Fruit fly (Drosophila melanogaster) whole organism, embryonic: ENCODE results near the gene CG4537.

ENCODE experiments used
- Awh ChIP-seq: fragments of 200-800 bp; sonication (Bioruptor generic); IDR thresholded peaks from 2 replicates; pipeline ENCODE4, ENCODE4 v1.3.6; 2022; ENCODE audit warnings: missing biosample characterization, missing genetic modification characterization
- BtbVII ChIP-seq: fragments of 200-800 bp; sonication (Bioruptor generic); optimal IDR thresholded peaks from 3 replicates; lab custom pipeline; 2017; ENCODE audit warnings: missing biosample characterization, mild to moderate bottlenecking, missing genetic modification characterization
- CG10462 ChIP-seq: fragments of 200-800 bp; sonication (Bioruptor generic); optimal IDR thresholded peaks from 2 replicates; lab custom pipeline; 2016; ENCODE audit warnings: missing biosample characterization, missing genetic modification characterization
- CG10543 ChIP-seq: fragments of 200-800 bp; sonication (Bioruptor generic); optimal IDR thresholded peaks from 3 replicates; lab custom pipeline; 2017; ENCODE audit warnings: missing biosample characterization, mild to moderate bottlenecking, missing genetic modification characterization, moderate library complexity
- CG12299 ChIP-seq: fragments of 200-800 bp; sonication (Bioruptor generic); optimal IDR thresholded peaks from 2 replicates; lab custom pipeline; 2018; ENCODE audit warnings: missing biosample characterization, mild to moderate bottlenecking, missing genetic modification characterization
- CG14050 ChIP-seq: fragments of 200-800 bp; sonication (Bioruptor generic); IDR thresholded peaks from 3 replicates; pipeline ENCODE4 v1.3.6; 2022; ENCODE audit warnings: missing biosample characterization, missing genetic modification characterization
- CG17802 ChIP-seq: fragments of 200-800 bp; sonication (Bioruptor generic); optimal IDR thresholded peaks from 2 replicates; lab custom pipeline; 2018; ENCODE audit warnings: missing biosample characterization, mild to moderate bottlenecking, missing genetic modification characterization, moderate library complexity
- CG1792 ChIP-seq: fragments of 200-800 bp; sonication (Bioruptor generic); optimal IDR thresholded peaks from 2 replicates; lab custom pipeline; 2016; ENCODE audit warnings: missing biosample characterization, missing genetic modification characterization
- CG33213 ChIP-seq: fragments of 200-800 bp; sonication (Bioruptor generic); optimal IDR thresholded peaks from 3 replicates; lab custom pipeline; 2016; ENCODE audit warnings: missing biosample characterization, missing genetic modification characterization
- CG4282 ChIP-seq: fragments of 200-800 bp; sonication (Bioruptor generic); optimal IDR thresholded peaks from 2 replicates; lab custom pipeline; 2016; ENCODE audit warnings: missing biosample characterization, missing genetic modification characterization
- CG4404 ChIP-seq: fragments of 200-800 bp; sonication (Bioruptor generic); IDR thresholded peaks from 2 replicates; pipeline ENCODE4 v1.3.6; 2022; ENCODE audit warnings: missing biosample characterization, missing genetic modification characterization
- CG4730 ChIP-seq: fragments of 200-800 bp; sonication (Bioruptor generic); IDR thresholded peaks from 2 replicates; pipeline ENCODE4 v1.3.6; 2022; ENCODE audit warnings: missing biosample characterization, missing genetic modification characterization
- CG6765 ChIP-seq: fragments of 200-800 bp; sonication (Bioruptor generic); optimal IDR thresholded peaks from 3 replicates; lab custom pipeline; 2017; ENCODE audit warnings: missing biosample characterization, mild to moderate bottlenecking, missing genetic modification characterization
- CG7786 ChIP-seq: fragments of 200-800 bp; sonication (Bioruptor generic); optimal IDR thresholded peaks from 2 replicates; lab custom pipeline; 2016; ENCODE audit warnings: missing biosample characterization, missing genetic modification characterization
- CG8944 ChIP-seq: fragments of 200-800 bp; sonication (Bioruptor generic); optimal IDR thresholded peaks from 3 replicates; lab custom pipeline; 2016; ENCODE audit warnings: missing biosample characterization, missing genetic modification characterization
- CG9609 ChIP-seq: fragments of 200-800 bp; sonication (Bioruptor generic); optimal IDR thresholded peaks from 3 replicates; lab custom pipeline; 2016; ENCODE audit warnings: missing biosample characterization, missing genetic modification characterization
- CG9797 ChIP-seq: fragments of 200-800 bp; sonication (Bioruptor generic); optimal IDR thresholded peaks from 3 replicates; lab custom pipeline; 2018; ENCODE audit warnings: missing biosample characterization, mild to moderate bottlenecking, missing genetic modification characterization
- CG9932 ChIP-seq: fragments of 200-800 bp; sonication (Bioruptor generic); IDR thresholded peaks from 2 replicates; pipeline ENCODE4 v1.3.6; 2022; ENCODE audit warnings: missing biosample characterization, missing genetic modification characterization
- CHES-1-like ChIP-seq: fragments of 200-800 bp; sonication (Bioruptor generic); optimal IDR thresholded peaks from 2 replicates; lab custom pipeline; 2016; ENCODE audit warnings: missing biosample characterization, missing genetic modification characterization
- Dp ChIP-seq: fragments of 200-800 bp; sonication (Bioruptor generic); optimal IDR thresholded peaks from 2 replicates; lab custom pipeline; 2018; ENCODE audit warnings: missing biosample characterization, mild to moderate bottlenecking, missing genetic modification characterization, moderate library complexity
- Drgx ChIP-seq: fragments of 200-800 bp; sonication (Bioruptor generic); IDR thresholded peaks from 2 replicates; pipeline ENCODE4 v1.3.6; 2022; ENCODE audit warnings: missing biosample characterization, missing genetic modification characterization
- HLH3B ChIP-seq: fragments of 200-800 bp; sonication (Bioruptor generic); IDR thresholded peaks from 2 replicates; pipeline ENCODE4 v1.3.6; 2022; ENCODE audit warnings: missing biosample characterization, missing genetic modification characterization
- Hey ChIP-seq: fragments of 200-800 bp; sonication (Bioruptor generic); optimal IDR thresholded peaks from 3 replicates; lab custom pipeline; 2018; ENCODE audit warnings: missing biosample characterization, mild to moderate bottlenecking, missing genetic modification characterization
- MTF-1 ChIP-seq: fragments of 200-800 bp; sonication (Bioruptor generic); optimal IDR thresholded peaks from 2 replicates; lab custom pipeline; 2018; ENCODE audit warnings: missing biosample characterization, mild to moderate bottlenecking, missing genetic modification characterization, borderline replicate concordance
- ara ChIP-seq: fragments of 200-800 bp; sonication (Bioruptor generic); IDR thresholded peaks from 2 replicates; pipeline ENCODE4 v1.3.6; 2022; ENCODE audit warnings: missing biosample characterization, missing genetic modification characterization
- bowl ChIP-seq: fragments of 200-800 bp; sonication (Bioruptor generic); IDR thresholded peaks from 2 replicates; pipeline ENCODE4 v1.3.6; 2022; ENCODE audit warnings: missing biosample characterization, missing genetic modification characterization
- dmrt11E ChIP-seq: fragments of 200-800 bp; sonication (Bioruptor generic); optimal IDR thresholded peaks from 3 replicates; lab custom pipeline; 2018; ENCODE audit warnings: missing biosample characterization, mild to moderate bottlenecking, missing genetic modification characterization, moderate library complexity
- esg ChIP-seq: fragments of 200-800 bp; sonication (Bioruptor generic); conservative IDR thresholded peaks from 2 replicates; pipeline ENCODE4 v1.3.6; 2022; ENCODE audit warnings: missing biosample characterization, missing genetic modification characterization
- eve ChIP-seq, 2 experiments: fragments of >200 bp; optimal IDR thresholded peaks; 2 replicates each; lab custom pipeline; 2017; ENCODE audit warnings: missing biosample characterization in 2 of 2, missing genetic modification characterization in 2 of 2
- grau ChIP-seq: fragments of 200-800 bp; optimal IDR thresholded peaks from 3 replicates; lab custom pipeline; 2019; ENCODE audit warnings: missing biosample characterization, mild to moderate bottlenecking, missing genetic modification characterization, moderate library complexity
- h ChIP-seq: fragments of >200 bp; optimal IDR thresholded peaks from 2 replicates; lab custom pipeline; 2017
- insv ChIP-seq, 2 experiments: fragments of 200-800 bp; sonication (Bioruptor generic); optimal IDR thresholded peaks; 3 replicates each; lab custom pipeline; 2016 to 2018; ENCODE audit warnings: missing biosample characterization in 2 of 2, missing genetic modification characterization in 2 of 2
- ken ChIP-seq: fragments of 200-800 bp; sonication (Bioruptor generic); IDR thresholded peaks from 3 replicates; pipeline ENCODE4 v1.3.6; 2022; ENCODE audit warnings: missing biosample characterization, missing genetic modification characterization
- odd ChIP-seq: fragments of 200-800 bp; sonication (Bioruptor generic); optimal IDR thresholded peaks from 2 replicates; lab custom pipeline; 2017; ENCODE audit warnings: missing biosample characterization, mild to moderate bottlenecking, missing genetic modification characterization
- onecut ChIP-seq: fragments of 200-800 bp; sonication (Bioruptor generic); IDR thresholded peaks from 2 replicates; pipeline ENCODE4 v1.3.6; 2022; ENCODE audit warnings: missing biosample characterization, missing genetic modification characterization
- org-1 ChIP-seq: fragments of 200-800 bp; sonication (Bioruptor generic); optimal IDR thresholded peaks from 2 replicates; lab custom pipeline; 2017; ENCODE audit warnings: missing biosample characterization, missing genetic modification characterization
- peb ChIP-seq: fragments of 200-800 bp; sonication (Bioruptor generic); IDR thresholded peaks from 2 replicates; pipeline ENCODE4 v1.3.6; 2022; ENCODE audit warnings: missing biosample characterization, missing genetic modification characterization
- pros ChIP-seq: fragments of 200-800 bp; sonication (Bioruptor generic); optimal IDR thresholded peaks from 3 replicates; lab custom pipeline; 2019; ENCODE audit warnings: missing biosample characterization, mild to moderate bottlenecking, missing genetic modification characterization, moderate library complexity
- sima ChIP-seq: fragments of 200-800 bp; sonication (Bioruptor generic); optimal IDR thresholded peaks from 2 replicates; lab custom pipeline; 2016; ENCODE audit warnings: missing biosample characterization, missing genetic modification characterization
- sisA ChIP-seq: fragments of 200-800 bp; sonication (Bioruptor generic); IDR thresholded peaks from 2 replicates; pipeline ENCODE4 v1.3.6; 2022; ENCODE audit warnings: missing biosample characterization, missing genetic modification characterization
- slp2 ChIP-seq: fragments of 200-800 bp; sonication (Bioruptor generic); optimal IDR thresholded peaks from 2 replicates; lab custom pipeline; 2016; ENCODE audit warnings: missing biosample characterization, missing genetic modification characterization
- ssp ChIP-seq: fragments of 200-800 bp; sonication (Bioruptor generic); IDR thresholded peaks from 2 replicates; pipeline ENCODE4 v1.3.6; 2022; ENCODE audit warnings: missing biosample characterization, missing genetic modification characterization
- stwl ChIP-seq: fragments of 200-800 bp; sonication (Bioruptor generic); optimal IDR thresholded peaks from 3 replicates; lab custom pipeline; 2018; ENCODE audit warnings: missing biosample characterization, mild to moderate bottlenecking, missing genetic modification characterization, moderate library complexity
- sug ChIP-seq: fragments of 200-800 bp; optimal IDR thresholded peaks from 2 replicates; lab custom pipeline; 2019; ENCODE audit warnings: missing biosample characterization, mild to moderate bottlenecking, missing genetic modification characterization, moderate library complexity
- toy ChIP-seq: fragments of 200-800 bp; sonication (Bioruptor generic); IDR thresholded peaks from 2 replicates; pipeline ENCODE4 v1.3.6; 2022; ENCODE audit warnings: missing biosample characterization, missing genetic modification characterization
- twi ChIP-seq: fragments of 200-800 bp; optimal IDR thresholded peaks from 2 replicates; lab custom pipeline; 2019; ENCODE audit warnings: missing biosample characterization, mild to moderate bottlenecking, missing genetic modification characterization, moderate library complexity
- unc-4 ChIP-seq: fragments of 200-800 bp; sonication (Bioruptor generic); IDR thresholded peaks from 2 replicates; pipeline ENCODE4 v1.3.6; 2022; ENCODE audit warnings: missing biosample characterization, missing genetic modification characterization; ENCODE audit not compliant: partially characterized antibody
- unpg ChIP-seq: fragments of 200-800 bp; sonication (Bioruptor generic); optimal IDR thresholded peaks from 3 replicates; lab custom pipeline; 2018; ENCODE audit warnings: missing biosample characterization, mild to moderate bottlenecking, missing genetic modification characterization, moderate library complexity
- wek ChIP-seq: fragments of 200-800 bp; sonication (Bioruptor generic); optimal IDR thresholded peaks from 3 replicates; lab custom pipeline; 2018; ENCODE audit warnings: missing biosample characterization, mild to moderate bottlenecking, missing genetic modification characterization, moderate library complexity
- zf30C ChIP-seq: fragments of 200-800 bp; sonication (Bioruptor generic); optimal IDR thresholded peaks from 3 replicates; lab custom pipeline; 2018; ENCODE audit warnings: missing biosample characterization, mild to moderate bottlenecking, missing genetic modification characterization

Gene CG4537

DNA sequence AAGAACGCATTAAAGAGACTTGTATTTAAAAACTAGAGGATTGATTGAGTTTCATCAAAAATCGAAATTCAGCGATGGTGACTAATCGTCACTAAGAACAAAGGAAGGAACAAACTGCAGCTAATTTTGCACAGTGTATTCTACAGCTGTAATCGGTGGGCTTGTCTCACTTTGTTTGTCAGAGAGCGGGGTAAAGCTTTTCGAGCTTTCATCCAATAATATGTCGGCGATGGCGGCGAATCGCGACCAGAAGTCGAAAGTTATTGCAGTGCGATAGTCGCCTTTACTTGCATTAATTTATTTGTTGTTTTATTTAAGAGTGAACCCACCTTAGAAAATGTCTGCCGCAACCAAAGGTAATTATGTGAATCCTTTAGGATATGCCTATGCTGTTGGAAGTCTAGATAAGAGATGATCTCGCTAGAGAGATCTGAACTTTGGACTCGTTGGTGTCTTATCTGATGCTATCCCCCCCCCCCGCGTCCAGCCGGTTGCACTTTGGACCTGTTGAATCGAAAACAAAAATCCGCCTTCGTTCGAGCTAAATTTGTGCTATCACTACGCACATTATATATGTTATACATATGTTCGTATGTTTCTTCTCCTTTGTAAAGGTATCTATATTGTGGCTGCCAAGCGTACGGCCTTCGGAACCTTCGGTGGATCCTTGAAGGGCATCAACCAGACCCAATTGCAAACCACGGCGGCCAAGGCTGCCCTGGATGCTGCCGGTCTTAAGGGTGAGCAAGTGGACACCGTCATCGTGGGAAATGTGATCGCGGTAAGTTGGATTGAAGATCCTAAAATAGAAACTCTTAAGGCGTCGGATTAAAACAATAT, 24.5 kb downstream of the CG4537 start, which contains the start of gene yip2:
Gene yip2 (plus strand): TSS at position 243 of the 840 bp plus-strand sequence.
- peak; percentile 65 for TF ChIP-seq HLH3B (GFP tag; lab: Robert Waterston, UW)
- no peak for TF ChIP-seq CG9797 (GFP tag; lab: Kevin White, UChicago)
- no peak for TF ChIP-seq stwl (tag; lab: Kevin White, UChicago)
- no peak for TF ChIP-seq toy
- TF ChIP-seq grau: peak; percentile 70
- TF ChIP-seq sug (tag; lab: Kevin White, UChicago): peak; percentile 95
- TF ChIP-seq sima (GFP tag; lab: Kevin White, UChicago): no peak
- no peak; the same call in 2 of the 3 replicates for TF ChIP-seq ken (GFP tag; lab: Robert Waterston, UW)
- peak; percentile 59 for TF ChIP-seq CG10543 (GFP tag; lab: Kevin White, UChicago)
- TF ChIP-seq esg: no peak
- no peak for TF ChIP-seq Hey (tag; lab: Kevin White, UChicago)
- peak; percentile 71 for TF ChIP-seq BtbVII (GFP tag; lab: Kevin White, UChicago)
- TF ChIP-seq CG9609 (GFP tag; lab: Kevin White, UChicago): peak; percentile 39
- TF ChIP-seq MTF-1: no peak
- TF ChIP-seq CG4282: peak; percentile 36
- TF ChIP-seq CG33213 (GFP tag; lab: Kevin White, UChicago): no peak
- TF ChIP-seq peb (GFP tag; lab: Robert Waterston, UW): no peak; the same call in 1 of the 2 replicates
- TF ChIP-seq unc-4: no peak
- TF ChIP-seq CG17802 (tag; lab: Kevin White, UChicago): no peak
- peak; percentile 10 for TF ChIP-seq CG12299 (tag; lab: Kevin White, UChicago)
- peak; percentile 47; the same call in 1 of the 3 replicates for TF ChIP-seq CG14050 (GFP tag; lab: Robert Waterston, UW)
- TF ChIP-seq zf30C (GFP tag; lab: Kevin White, UChicago): peak; percentile 88
- TF ChIP-seq Dp (GFP tag; lab: Kevin White, UChicago): no peak
- peak; percentile 71 for TF ChIP-seq CG9932
- TF ChIP-seq CG1792 (GFP tag; lab: Kevin White, UChicago): peak; percentile 48
- no peak for TF ChIP-seq h (lab: Kevin White, UChicago)
- no peak for TF ChIP-seq insv (GFP tag; optimal IDR thresholded peaks at IDR 0.05; lab: Kevin White, UChicago)
- TF ChIP-seq twi (tag; lab: Kevin White, UChicago): no peak
- no peak for TF ChIP-seq pros (GFP tag; lab: Kevin White, UChicago)
- no peak for TF ChIP-seq eve (GFP tag; optimal IDR thresholded peaks at IDR 0.05; lab: Kevin White, UChicago)
- peak; percentile 62 for TF ChIP-seq odd (GFP tag; lab: Kevin White, UChicago)
- peak; percentile 54 for TF ChIP-seq wek (GFP tag; lab: Kevin White, UChicago)
- TF ChIP-seq CG8944 (GFP tag; lab: Kevin White, UChicago): peak; percentile 21
- TF ChIP-seq org-1 (GFP tag; lab: Kevin White, UChicago): peak; percentile 10
- TF ChIP-seq Awh: 0 out of 2 replicates have a peak, but pooled peaks have one; percentile 43
- TF ChIP-seq unpg (GFP tag; lab: Kevin White, UChicago): peak; percentile 69
- TF ChIP-seq CHES-1-like (GFP tag; lab: Kevin White, UChicago): peak; percentile 65
- no peak for TF ChIP-seq dmrt11E (tag; lab: Kevin White, UChicago)
- TF ChIP-seq CG10462 (GFP tag; lab: Kevin White, UChicago): peak; percentile 18
- peak; percentile 58 for TF ChIP-seq onecut (GFP tag; lab: Robert Waterston, UW)
- TF ChIP-seq ara: peak; percentile 35; the same call in 1 of the 2 replicates
- peak; percentile 53 for TF ChIP-seq CG7786 (GFP tag; lab: Kevin White, UChicago)
- no peak for TF ChIP-seq ssp
- TF ChIP-seq Drgx (GFP tag; lab: Robert Waterston, UW): peak; percentile 95
- TF ChIP-seq bowl (GFP tag; lab: Robert Waterston, UW): no peak; the same call in 1 of the 2 replicates
- peak; percentile 50 for TF ChIP-seq slp2 (GFP tag; lab: Kevin White, UChicago)
- 0 out of 2 replicates have a peak, but pooled peaks have one; percentile 36 for TF ChIP-seq CG4730
- TF ChIP-seq CG4404 (GFP tag; lab: Robert Waterston, UW): no peak
- TF ChIP-seq CG6765 (GFP tag; lab: Kevin White, UChicago): peak; percentile 72
- 0 out of 2 replicates have a peak, but pooled peaks have one; percentile 17 for TF ChIP-seq sisA (GFP tag; lab: Robert Waterston, UW)
